Fruit fly (Drosophila melanogaster) whole organism, embryonic: Measurements from ENCODE around the gene Rrp45.

Source experiments
- Abd-B ChIP-seq: fragments of 200-800 bp; sonication (Bioruptor generic); optimal IDR thresholded peaks from 2 replicates; lab custom pipeline; 2018; ENCODE audit warnings: missing biosample characterization, mild to moderate bottlenecking, missing genetic modification characterization, moderate library complexity
- B-H2 ChIP-seq: fragments of 200-800 bp; sonication (Bioruptor generic); optimal IDR thresholded peaks from 2 replicates; lab custom pipeline; 2018; ENCODE audit warnings: missing biosample characterization, mild to moderate bottlenecking, missing genetic modification characterization
- CG10321 ChIP-seq: fragments of 200-800 bp; sonication (Bioruptor generic); IDR thresholded peaks from 2 replicates; pipeline ENCODE4 v1.3.6; 2022; ENCODE audit warnings: missing biosample characterization, missing genetic modification characterization
- CG10979 ChIP-seq: fragments of 200-800 bp; sonication (Bioruptor generic); optimal IDR thresholded peaks from 2 replicates; lab custom pipeline; 2018; ENCODE audit warnings: missing biosample characterization, mild to moderate bottlenecking, missing genetic modification characterization, moderate library complexity
- CG11504 ChIP-seq: fragments of 200-800 bp; sonication (Bioruptor generic); optimal IDR thresholded peaks from 3 replicates; lab custom pipeline; 2019; ENCODE audit warnings: missing biosample characterization, mild to moderate bottlenecking, missing genetic modification characterization, moderate library complexity
- CG12769 ChIP-seq: fragments of 200-800 bp; sonication (Bioruptor generic); optimal IDR thresholded peaks from 2 replicates; lab custom pipeline; 2019; ENCODE audit warnings: missing biosample characterization, mild to moderate bottlenecking, missing genetic modification characterization, moderate library complexity
- CG15011 ChIP-seq: fragments of 200-800 bp; sonication (Bioruptor generic); optimal IDR thresholded peaks from 3 replicates; lab custom pipeline; 2018; ENCODE audit warnings: missing biosample characterization, mild to moderate bottlenecking, missing genetic modification characterization
- CG15696 ChIP-seq: fragments of 200-800 bp; sonication (Bioruptor generic); optimal IDR thresholded peaks from 2 replicates; lab custom pipeline; 2019; ENCODE audit warnings: missing biosample characterization, mild to moderate bottlenecking, missing genetic modification characterization, moderate library complexity
- CG17359 ChIP-seq: fragments of 200-800 bp; sonication (Bioruptor generic); optimal IDR thresholded peaks from 3 replicates; lab custom pipeline; 2018; ENCODE audit warnings: missing biosample characterization, mild to moderate bottlenecking, missing genetic modification characterization, moderate library complexity
- CG17361 ChIP-seq: fragments of 200-800 bp; sonication (Bioruptor generic); IDR thresholded peaks from 3 replicates; pipeline ENCODE4 v1.3.6; 2022; ENCODE audit warnings: missing biosample characterization, missing genetic modification characterization
- CG17829 ChIP-seq: fragments of 200-800 bp; optimal IDR thresholded peaks from 2 replicates; lab custom pipeline; 2019; ENCODE audit warnings: missing biosample characterization, mild to moderate bottlenecking, missing genetic modification characterization, moderate library complexity
- CG18262 ChIP-seq: fragments of 200-800 bp; optimal IDR thresholded peaks from 3 replicates; lab custom pipeline; 2019; ENCODE audit warnings: missing biosample characterization, mild to moderate bottlenecking, missing genetic modification characterization, moderate library complexity
- CG2712 ChIP-seq: fragments of 200-800 bp; optimal IDR thresholded peaks from 3 replicates; lab custom pipeline; 2019; ENCODE audit warnings: missing biosample characterization, mild to moderate bottlenecking, missing genetic modification characterization, moderate library complexity
- CG30020 ChIP-seq: fragments of 200-800 bp; optimal IDR thresholded peaks from 2 replicates; lab custom pipeline; 2019; ENCODE audit warnings: missing biosample characterization, mild to moderate bottlenecking, missing genetic modification characterization, moderate library complexity
- CG3281 ChIP-seq: fragments of 200-800 bp; sonication (Bioruptor generic); optimal IDR thresholded peaks from 3 replicates; lab custom pipeline; 2017; ENCODE audit warnings: missing biosample characterization, mild to moderate bottlenecking, missing genetic modification characterization
- CG4424 ChIP-seq: fragments of 200-800 bp; sonication (Bioruptor generic); optimal IDR thresholded peaks from 3 replicates; lab custom pipeline; 2016; ENCODE audit warnings: missing biosample characterization, missing genetic modification characterization
- CG6254 ChIP-seq: fragments of 200-800 bp; sonication (Bioruptor generic); optimal IDR thresholded peaks from 3 replicates; lab custom pipeline; 2017; ENCODE audit warnings: mild to moderate bottlenecking, missing biosample characterization, missing genetic modification reagents, missing genetic modification characterization
- CG6813 ChIP-seq: fragments of 200-800 bp; sonication (Bioruptor generic); optimal IDR thresholded peaks from 2 replicates; lab custom pipeline; 2017; ENCODE audit warnings: missing biosample characterization, missing genetic modification characterization, mild to moderate bottlenecking, moderate library complexity, missing genetic modification reagents
- CG8290 ChIP-seq, 3 experiments: fragments of 200-800 bp; sonication (Bioruptor generic); optimal IDR thresholded peaks; 2 replicates each; lab custom pipeline; 2016 to 2019; ENCODE audit warnings: missing biosample characterization in 3 of 3, missing genetic modification characterization in 3 of 3, mild to moderate bottlenecking in 2 of 3, moderate library complexity in 1 of 3
- CG8388 ChIP-seq: fragments of 200-800 bp; sonication (Bioruptor generic); optimal IDR thresholded peaks from 2 replicates; lab custom pipeline; 2019; ENCODE audit warnings: missing biosample characterization, mild to moderate bottlenecking, missing genetic modification characterization, moderate library complexity
- CG8924 ChIP-seq: fragments of 200-800 bp; optimal IDR thresholded peaks from 3 replicates; lab custom pipeline; 2019; ENCODE audit warnings: missing biosample characterization, mild to moderate bottlenecking, missing genetic modification characterization, moderate library complexity
- CG8944 ChIP-seq: fragments of 200-800 bp; sonication (Bioruptor generic); optimal IDR thresholded peaks from 3 replicates; lab custom pipeline; 2016; ENCODE audit warnings: missing biosample characterization, missing genetic modification characterization
- Chrac-16 ChIP-seq: fragments of 200-800 bp; sonication (Bioruptor generic); optimal IDR thresholded peaks from 3 replicates; lab custom pipeline; 2016; ENCODE audit warnings: missing biosample characterization, missing genetic modification characterization
- D19A ChIP-seq: fragments of 200-800 bp; optimal IDR thresholded peaks from 3 replicates; lab custom pipeline; 2019; ENCODE audit warnings: missing biosample characterization, mild to moderate bottlenecking, missing genetic modification characterization, moderate library complexity
- Dip2 ChIP-seq: fragments of 200-800 bp; sonication (Bioruptor generic); IDR thresholded peaks from 2 replicates; pipeline ENCODE4 v1.3.6; 2022; ENCODE audit warnings: missing biosample characterization, missing genetic modification characterization
- Dip3 ChIP-seq: fragments of 200-800 bp; sonication (Bioruptor generic); optimal IDR thresholded peaks from 3 replicates; lab custom pipeline; 2016; ENCODE audit warnings: missing biosample characterization, missing genetic modification characterization
- Hmr ChIP-seq: fragments of 200-800 bp; sonication (Bioruptor generic); optimal IDR thresholded peaks from 3 replicates; lab custom pipeline; 2017; ENCODE audit warnings: mild to moderate bottlenecking, missing biosample characterization, missing genetic modification reagents, missing genetic modification characterization
- Meics ChIP-seq: fragments of 200-800 bp; sonication (Bioruptor generic); optimal IDR thresholded peaks from 2 replicates; lab custom pipeline; 2017; ENCODE audit warnings: missing biosample characterization, mild to moderate bottlenecking, missing genetic modification characterization
- PHDP ChIP-seq: fragments of 200-800 bp; sonication (Bioruptor generic); optimal IDR thresholded peaks from 3 replicates; lab custom pipeline; 2018; ENCODE audit warnings: missing biosample characterization, mild to moderate bottlenecking, missing genetic modification characterization, moderate library complexity
- Ptx1 ChIP-seq: fragments of 200-800 bp; sonication (Bioruptor generic); IDR thresholded peaks from 2 replicates; pipeline ENCODE4 v1.3.6; 2022; ENCODE audit warnings: missing biosample characterization, missing genetic modification characterization
- Six4 ChIP-seq: fragments of 200-800 bp; sonication (Bioruptor generic); optimal IDR thresholded peaks from 2 replicates; lab custom pipeline; 2016; ENCODE audit warnings: missing biosample characterization, missing genetic modification characterization
- Sox102F ChIP-seq: fragments of 200-800 bp; sonication (Bioruptor generic); optimal IDR thresholded peaks from 2 replicates; lab custom pipeline; 2018; ENCODE audit warnings: missing biosample characterization, mild to moderate bottlenecking, missing genetic modification characterization, moderate library complexity
- Ssrp ChIP-seq: fragments of 200-800 bp; sonication (Bioruptor generic); optimal IDR thresholded peaks from 2 replicates; lab custom pipeline; 2018; ENCODE audit warnings: missing biosample characterization, mild to moderate bottlenecking, missing genetic modification characterization, moderate library complexity
- Taf1 ChIP-seq: fragments of 200-800 bp; sonication (Bioruptor generic); IDR thresholded peaks from 2 replicates; pipeline ENCODE4 v1.3.6; 2022; ENCODE audit warnings: missing biosample characterization, missing genetic modification characterization
- bsh ChIP-seq, 2 experiments: fragments of 200-800 bp; sonication (Bioruptor generic); optimal IDR thresholded peaks; 2 replicates each; lab custom pipeline; 2017 to 2018; ENCODE audit warnings: mild to moderate bottlenecking in 2 of 2, missing biosample characterization in 2 of 2, missing genetic modification characterization in 2 of 2, moderate library complexity in 1 of 2
- chn ChIP-seq: fragments of 200-800 bp; sonication (Bioruptor generic); optimal IDR thresholded peaks from 2 replicates; lab custom pipeline; 2016; ENCODE audit warnings: missing biosample characterization, missing genetic modification characterization
- fd102C ChIP-seq: fragments of 200-800 bp; sonication (Bioruptor generic); optimal IDR thresholded peaks from 2 replicates; lab custom pipeline; 2018; ENCODE audit warnings: missing biosample characterization, mild to moderate bottlenecking, missing genetic modification characterization, moderate library complexity
- gem ChIP-seq: fragments of 200-800 bp; sonication (Bioruptor generic); optimal IDR thresholded peaks from 2 replicates; lab custom pipeline; 2019; ENCODE audit warnings: missing biosample characterization, mild to moderate bottlenecking, missing genetic modification characterization, moderate library complexity
- grau ChIP-seq: fragments of 200-800 bp; optimal IDR thresholded peaks from 3 replicates; lab custom pipeline; 2019; ENCODE audit warnings: missing biosample characterization, mild to moderate bottlenecking, missing genetic modification characterization, moderate library complexity
- nerfin-1 ChIP-seq: fragments of 200-800 bp; sonication (Bioruptor generic); optimal IDR thresholded peaks from 3 replicates; lab custom pipeline; 2019; ENCODE audit warnings: missing biosample characterization, mild to moderate bottlenecking, missing genetic modification characterization, moderate library complexity
- phol ChIP-seq: fragments of 200-800 bp; sonication (Bioruptor generic); optimal IDR thresholded peaks from 3 replicates; lab custom pipeline; 2018; ENCODE audit warnings: missing biosample characterization, mild to moderate bottlenecking, missing genetic modification characterization, moderate library complexity
- row ChIP-seq: fragments of 200-800 bp; sonication (Bioruptor generic); IDR thresholded peaks from 3 replicates; pipeline ENCODE4 v1.3.6; 2022; ENCODE audit warnings: missing biosample characterization, missing genetic modification characterization
- sd ChIP-seq: fragments of 200-800 bp; sonication (Bioruptor generic); optimal IDR thresholded peaks from 3 replicates; lab custom pipeline; 2018; ENCODE audit warnings: missing biosample characterization, mild to moderate bottlenecking, missing genetic modification characterization, moderate library complexity
- sima ChIP-seq: fragments of 200-800 bp; sonication (Bioruptor generic); optimal IDR thresholded peaks from 2 replicates; lab custom pipeline; 2016; ENCODE audit warnings: missing biosample characterization, missing genetic modification characterization
- tap ChIP-seq: fragments of 200-800 bp; optimal IDR thresholded peaks from 3 replicates; lab custom pipeline; 2019; ENCODE audit warnings: missing biosample characterization, mild to moderate bottlenecking, missing genetic modification characterization, moderate library complexity
- tgo ChIP-seq: fragments of 200-800 bp; sonication (Bioruptor generic); IDR thresholded peaks from 3 replicates; pipeline ENCODE4 v1.3.6; 2022; ENCODE audit warnings: missing biosample characterization, missing genetic modification characterization
- unpg ChIP-seq: fragments of 200-800 bp; sonication (Bioruptor generic); optimal IDR thresholded peaks from 3 replicates; lab custom pipeline; 2018; ENCODE audit warnings: missing biosample characterization, mild to moderate bottlenecking, missing genetic modification characterization, moderate library complexity
- vnd ChIP-seq: fragments of 200-800 bp; sonication (Bioruptor generic); IDR thresholded peaks from 3 replicates; pipeline ENCODE4 v1.3.6; 2022; ENCODE audit warnings: missing biosample characterization, missing genetic modification characterization; ENCODE audit not compliant: partially characterized antibody
- zfh1 ChIP-seq: fragments of 200-800 bp; sonication (Bioruptor generic); IDR thresholded peaks from 3 replicates; pipeline ENCODE4 v1.3.6; 2022; ENCODE audit warnings: missing biosample characterization, missing genetic modification characterization

Gene Rrp45

DNA sequence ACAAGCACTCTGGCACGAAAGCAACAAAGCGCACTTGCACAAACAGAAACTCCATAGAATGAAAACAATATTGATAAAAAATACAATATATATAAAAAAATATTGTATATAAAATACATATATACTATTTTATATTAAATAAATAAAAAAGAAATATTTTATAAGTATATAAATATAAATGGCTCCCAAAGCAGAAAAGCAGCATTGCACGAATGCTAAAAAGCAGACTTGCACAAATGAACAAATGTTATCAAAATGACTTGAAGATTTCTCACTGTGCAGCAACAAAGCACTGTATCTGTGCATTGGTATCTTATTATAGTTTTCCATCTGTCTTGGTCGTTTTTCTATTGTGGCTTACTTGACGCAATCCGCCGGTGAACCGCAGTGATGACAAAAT lies 22.3 kb downstream of the Rrp45 start (continued):
- TF ChIP-seq tap (tag; lab: Kevin White, UChicago) (peak; percentile 18), CG4424 (GFP tag; lab: Kevin White, UChicago) (peak; percentile 5), CG17359 (tag; lab: Kevin White, UChicago) (peak; percentile 12), CG11504 (peak; percentile 69), gem (tag; lab: Kevin White, UChicago) (peak; percentile 42), CG17361 (0 out of 3 replicates have a peak, but pooled peaks have one; percentile 22), vnd (GFP tag; lab: Robert Waterston, UW) (no peak), chn (no peak), sima (GFP tag; lab: Kevin White, UChicago) (no peak), CG8924 (peak; percentile 6), fd102C (GFP tag; lab: Kevin White, UChicago) (no peak), zfh1 (GFP tag; lab: Robert Waterston, UW) (no peak), Six4 (GFP tag; lab: Kevin White, UChicago) (no peak), CG8388 (peak; percentile 10), Sox102F (GFP tag; lab: Kevin White, UChicago) (peak; percentile 24), Ssrp (tag; lab: Kevin White, UChicago) (peak; percentile 18), CG10979 (peak; percentile 46), bsh (GFP tag; optimal IDR thresholded peaks at IDR 0.05; lab: Kevin White, UChicago) (peak in 1 of 2 experiments; percentile 42), phol (tag; lab: Kevin White, UChicago) (peak; percentile 32), D19A (tag; lab: Kevin White, UChicago) (peak; percentile 41), grau (tag; lab: Kevin White, UChicago) (peak; percentile 33), CG18262 (tag; lab: Kevin White, UChicago) (peak; percentile 51), Ptx1 (GFP tag; lab: Robert Waterston, UW) (0 out of 2 replicates have a peak, but pooled peaks have one; percentile 25), PHDP (tag; lab: Kevin White, UChicago) (peak; percentile 22), row (GFP tag; lab: Robert Waterston, UW) (peak; percentile 14; the same call in 1 of the 3 replicates), unpg (GFP tag; lab: Kevin White, UChicago) (peak; percentile 28), CG3281 (GFP tag; lab: Kevin White, UChicago) (no peak), CG6254 (peak; percentile 10), CG2712 (tag; lab: Kevin White, UChicago) (peak; percentile 49), CG30020 (tag; lab: Kevin White, UChicago) (no peak), CG17829 (tag; lab: Kevin White, UChicago) (peak; percentile 37)

DNA sequence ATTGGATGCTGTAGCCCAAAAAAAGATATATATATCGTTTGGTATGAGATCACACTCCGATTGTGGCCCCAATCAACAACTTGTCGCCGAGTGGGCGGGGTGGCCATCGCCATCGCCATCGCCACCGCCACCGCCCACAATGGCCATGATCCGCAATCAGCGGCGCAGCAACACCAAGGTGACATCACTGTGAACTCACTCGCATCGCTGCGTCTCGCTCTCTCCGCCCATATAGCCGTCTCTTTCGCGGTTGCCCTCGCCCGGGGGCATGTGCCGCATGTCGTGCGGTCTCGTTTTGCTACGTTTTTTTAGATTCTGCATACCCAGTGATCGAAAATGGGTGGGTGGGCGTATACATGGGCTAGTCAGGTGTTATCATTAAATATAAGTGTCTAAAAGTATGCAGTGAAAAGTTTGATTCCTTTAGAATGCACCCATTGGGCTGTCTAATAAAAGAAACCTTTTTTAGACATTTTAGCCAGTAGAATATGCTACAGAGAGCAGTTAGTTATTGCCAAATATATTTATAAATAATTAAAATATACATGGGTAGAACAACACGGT lies 24.1 kb downstream of the Rrp45 start:
- TF ChIP-seq CG15696 (tag; lab: Kevin White, UChicago) (no peak), CG3281 (GFP tag; lab: Kevin White, UChicago) (no peak), CG15011 (no peak), CG12769 (peak; percentile 54), sd (tag; lab: Kevin White, UChicago) (peak; percentile 19), CG6813 (no peak), tgo (GFP tag; lab: Robert Waterston, UW) (no peak), CG10321 (GFP tag; lab: Robert Waterston, UW) (peak; percentile 89), Dip3 (GFP tag; lab: Kevin White, UChicago) (no peak), Taf1 (no peak), CG8290 (GFP tag; optimal IDR thresholded peaks at IDR 0.05; lab: Kevin White, UChicago) (no peak), CG8290 (tag; optimal IDR thresholded peaks at IDR 0.05; lab: Kevin White, UChicago) (peak; percentile 50 to 69), Ssrp (tag; lab: Kevin White, UChicago) (no peak), Chrac-16 (GFP tag; lab: Kevin White, UChicago) (no peak), Dip2 (GFP tag; lab: Robert Waterston, UW) (no peak), Meics (GFP tag; lab: Kevin White, UChicago) (no peak), Abd-B (no peak), B-H2 (GFP tag; lab: Kevin White, UChicago) (no peak), nerfin-1 (no peak), CG8944 (GFP tag; lab: Kevin White, UChicago) (no peak), Hmr (GFP tag; lab: Kevin White, UChicago) (no peak), row (GFP tag; lab: Robert Waterston, UW) (no peak)
